Worm (Caenorhabditis elegans) whole organism, midembryonic: ENCODE results near the gene enu-3.5.

ENCODE experiments used
- T22C8.4 ChIP-seq: fragments of 200-800 bp; sonication (Bioruptor generic); IDR thresholded peaks from 2 replicates; pipeline ENCODE4 v1.3.6; 2022; ENCODE audit warnings: missing genetic modification characterization, missing compliant biosample characterization
- cog-1 ChIP-seq: sonication (generic microtip); optimal IDR thresholded peaks from 2 replicates; lab custom pipeline; 2016; ENCODE audit warnings: missing genetic modification characterization, missing compliant biosample characterization
- flt-1 ChIP-seq: fragments of 200-800 bp; sonication (Bioruptor generic); IDR thresholded peaks from 2 replicates; pipeline ENCODE4 v1.3.6; 2022; ENCODE audit warnings: missing genetic modification characterization, missing compliant biosample characterization
- klf-2 ChIP-seq: fragments of 200-800 bp; sonication (Bioruptor generic); conservative IDR thresholded peaks from 2 replicates; pipeline ENCODE4 v1.3.6; 2022; ENCODE audit warnings: missing genetic modification reagents, missing genetic modification characterization, missing compliant biosample characterization
- med-1 ChIP-seq: sonication (generic microtip); optimal IDR thresholded peaks from 2 replicates; lab custom pipeline; 2017; ENCODE audit warnings: missing genetic modification characterization, mild to moderate bottlenecking, missing compliant biosample characterization, antibody characterized with exemption, missing genetic modification reagents; ENCODE audit not compliant: insufficient read depth
- ref-1 ChIP-seq: fragments of 200-800 bp; sonication (Bioruptor generic); conservative IDR thresholded peaks from 2 replicates; pipeline ENCODE4 v1.3.6; 2022; ENCODE audit warnings: missing genetic modification reagents, missing genetic modification characterization, missing compliant biosample characterization
- tab-1 ChIP-seq: fragments of 200-800 bp; sonication (Bioruptor generic); IDR thresholded peaks from 2 replicates; pipeline ENCODE4 v1.3.6; 2022; ENCODE audit warnings: missing genetic modification characterization, missing compliant biosample characterization
- ztf-23 ChIP-seq: fragments of 200-800 bp; sonication (Bioruptor generic); IDR thresholded peaks from 2 replicates; pipeline ENCODE4 v1.3.6; 2022; ENCODE audit warnings: missing genetic modification reagents, missing genetic modification characterization, missing compliant biosample characterization
- ztf-29 ChIP-seq: fragments of 200-800 bp; sonication (Bioruptor generic); IDR thresholded peaks from 2 replicates; pipeline ENCODE4 v1.3.6; 2022; ENCODE audit warnings: missing genetic modification reagents, missing genetic modification characterization, missing compliant biosample characterization

enu-3.5 gene

ce11 chrIII:12920810-12921209 is 42.8 kb downstream of the enu-3.5 start:
- TF ChIP-seq med-1 (GFP tag; lab: Kevin White, UChicago) (no peak), flt-1 (GFP tag; lab: Robert Waterston, UW) (no peak), tab-1 (GFP tag; lab: Robert Waterston, UW) (no peak), cog-1 (tag; lab: Kevin White, UChicago) (no peak), ztf-29 (no peak), ref-1 (GFP tag; lab: Robert Waterston, UW) (no peak), klf-2 (GFP tag; lab: Robert Waterston, UW) (no peak)

- no peak for TF ChIP-seq klf-2 (GFP tag; lab: Robert Waterston, UW)
- no peak for TF ChIP-seq T22C8.4 (GFP tag; lab: Robert Waterston, UW)
- no peak for TF ChIP-seq ztf-29
- no peak for TF ChIP-seq ref-1 (GFP tag; lab: Robert Waterston, UW)
- TF ChIP-seq cog-1 (tag; lab: Kevin White, UChicago): no peak
- TF ChIP-seq ztf-23 (GFP tag; lab: Robert Waterston, UW): no peak
- TF ChIP-seq flt-1 (GFP tag; lab: Robert Waterston, UW): no peak
- TF ChIP-seq med-1 (GFP tag; lab: Kevin White, UChicago): no peak
- no peak for TF ChIP-seq tab-1 (GFP tag; lab: Robert Waterston, UW)
Measured at ce11 chrIII:12925947-12926607, 48.1 kb downstream of the enu-3.5 start, which contains the start of the genes npp-25 and mrps-10. Gene npp-25 (minus strand): TSS chrIII:12925997. Gene mrps-10 (plus strand): TSS chrIII:12926557.

- TF ChIP-seq cog-1 (tag; lab: Kevin White, UChicago): no peak
- no peak for TF ChIP-seq T22C8.4 (GFP tag; lab: Robert Waterston, UW)
- no peak for TF ChIP-seq ref-1 (GFP tag; lab: Robert Waterston, UW)
- no peak for TF ChIP-seq ztf-29
- no peak for TF ChIP-seq tab-1 (GFP tag; lab: Robert Waterston, UW)
- TF ChIP-seq med-1 (GFP tag; lab: Kevin White, UChicago): no peak
- TF ChIP-seq klf-2 (GFP tag; lab: Robert Waterston, UW): no peak
- no peak for TF ChIP-seq ztf-23 (GFP tag; lab: Robert Waterston, UW)
Measured at ce11 chrIII:12929573-12929972, 51.6 kb downstream of the enu-3.5 start, which contains the start of gene Y37D8A.19. Gene Y37D8A.19 (plus strand): TSS chrIII:12929873.
